Fruit fly (Drosophila melanogaster): ENCODE results near the gene Dmtn.

Gene Dmtn

dm6 chr3R:6436643-6437042, 30.9 kb upstream of the Dmtn start:
- TF ChIP-seq net (GFP tag; optimal IDR thresholded peaks at IDR 0.05) (no peak), Ets96B (tag; optimal IDR thresholded peaks at IDR 0.05) (no peak), Hr39 (GFP tag; optimal IDR thresholded peaks at IDR 0.05) (no peak), CG11902 (GFP tag; optimal IDR thresholded peaks at IDR 0.05) (no peak)

DNA sequence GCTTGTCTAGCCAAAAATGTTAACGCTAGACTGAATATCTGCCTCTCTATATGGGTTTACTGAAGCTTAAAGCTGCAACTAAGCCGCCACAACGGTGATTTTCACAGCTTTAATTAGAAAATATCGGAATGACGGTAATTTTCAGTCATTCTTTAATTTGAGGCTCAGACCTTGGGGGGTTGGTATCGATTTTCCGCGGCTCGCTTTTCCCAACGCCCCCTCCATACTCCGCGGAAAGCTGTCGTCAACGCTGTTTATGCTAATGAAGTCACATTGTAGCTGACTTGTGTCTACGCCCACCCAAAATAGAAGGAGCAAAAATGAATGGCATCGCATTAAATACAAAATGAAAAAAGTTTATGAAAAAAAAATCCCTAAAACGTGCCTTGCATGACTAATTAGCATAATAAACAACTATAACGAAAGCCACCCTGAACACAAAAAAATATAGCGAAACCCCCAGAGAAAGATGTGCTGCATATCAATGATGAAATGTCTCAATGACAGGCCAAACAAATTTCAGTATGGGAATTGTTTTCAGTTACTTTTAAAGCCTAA, 30.1 kb upstream of the Dmtn start:
- TF ChIP-seq Smox (GFP tag; optimal IDR thresholded peaks at IDR 0.05), result no peak
- no peak for TF ChIP-seq CG1621 (tag; optimal IDR thresholded peaks at IDR 0.05)
- TF ChIP-seq Ets21C (GFP tag; optimal IDR thresholded peaks at IDR 0.05), result no peak
- no peak for TF ChIP-seq pdm3 (GFP tag; optimal IDR thresholded peaks at IDR 0.05)
- no peak for TF ChIP-seq Hr38 (GFP tag; optimal IDR thresholded peaks at IDR 0.05)
- no peak for TF ChIP-seq CG6276 (GFP tag; optimal IDR thresholded peaks at IDR 0.05)
- TF ChIP-seq CG15336 (GFP tag; IDR thresholded peaks at IDR 0.05), result no peak
- no peak for TF ChIP-seq CG11902 (GFP tag; optimal IDR thresholded peaks at IDR 0.05)
- no peak for TF ChIP-seq Eip78C (GFP tag)
- no peak for TF ChIP-seq CG8119 (GFP tag; IDR thresholded peaks at IDR 0.05)
- TF ChIP-seq CG34406 (GFP tag; optimal IDR thresholded peaks at IDR 0.05), result no peak
- TF ChIP-seq CG3919 (GFP tag; optimal IDR thresholded peaks at IDR 0.05), result no peak
- TF ChIP-seq dsx (GFP tag; optimal IDR thresholded peaks at IDR 0.05; ENCODE audit: poor library complexity, severe bottlenecking), result no peak
- no peak for TF ChIP-seq CG10631 (GFP tag; optimal IDR thresholded peaks at IDR 0.05)
- no peak for TF ChIP-seq Sox102F (GFP tag; optimal IDR thresholded peaks at IDR 0.05)
- no peak for TF ChIP-seq ss (GFP tag; optimal IDR thresholded peaks at IDR 0.05)
- TF ChIP-seq net (GFP tag; optimal IDR thresholded peaks at IDR 0.05), result no peak
- TF ChIP-seq Met (GFP tag; optimal IDR thresholded peaks at IDR 0.05), result no peak

DNA sequence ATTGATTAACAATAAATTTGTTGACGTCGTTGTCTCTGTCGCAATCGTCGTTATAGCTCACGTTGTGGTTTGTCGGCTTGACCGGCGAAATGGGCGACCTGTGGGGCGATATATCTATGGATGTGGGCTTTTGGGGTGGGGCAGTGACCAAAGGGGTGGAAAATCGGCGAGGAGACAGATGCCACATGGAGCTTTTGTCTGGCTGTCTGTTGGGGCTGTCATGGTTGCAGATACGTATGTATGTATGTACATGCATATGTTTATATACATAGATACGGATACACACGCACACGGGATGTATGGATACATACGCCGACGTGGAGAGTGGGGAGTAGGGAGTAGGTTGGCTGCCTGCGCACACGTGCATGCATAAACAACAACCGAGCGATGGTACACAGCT, 29.5 kb upstream of the Dmtn start:
- TF ChIP-seq CG8632 (GFP tag; optimal IDR thresholded peaks at IDR 0.05), result no peak
- no peak for TF ChIP-seq Sox15 (GFP tag; optimal IDR thresholded peaks at IDR 0.05)
- TF ChIP-seq CG6163 (GFP tag; IDR thresholded peaks at IDR 0.05), result 0 out of 3 replicates have a peak, but pooled peaks have one; percentile 36
- no peak for TF ChIP-seq CG11294 (GFP tag; IDR thresholded peaks at IDR 0.05)

- TF ChIP-seq CG8319 (GFP tag; optimal IDR thresholded peaks at IDR 0.05) (no peak), CG6808 (GFP tag; optimal IDR thresholded peaks at IDR 0.05) (no peak), Gug (GFP tag; IDR thresholded peaks at IDR 0.05) (peak; percentile 43), CG31627 (GFP tag; optimal IDR thresholded peaks at IDR 0.05) (no peak), Lpt (GFP tag; optimal IDR thresholded peaks at IDR 0.05) (no peak), CG6276 (GFP tag; optimal IDR thresholded peaks at IDR 0.05) (peak; percentile 10), Smox (GFP tag; optimal IDR thresholded peaks at IDR 0.05) (no peak), Eip75B (GFP tag; optimal IDR thresholded peaks at IDR 0.05) (no peak), fd85E (GFP tag; optimal IDR thresholded peaks at IDR 0.05) (no peak), CG34406 (GFP tag; optimal IDR thresholded peaks at IDR 0.05) (no peak), pdm3 (GFP tag; optimal IDR thresholded peaks at IDR 0.05) (no peak), Sox14 (GFP tag; optimal IDR thresholded peaks at IDR 0.05) (no peak), CG8119 (GFP tag; IDR thresholded peaks at IDR 0.05) (peak; percentile 70), Met (GFP tag; optimal IDR thresholded peaks at IDR 0.05) (no peak), Sox102F (GFP tag; optimal IDR thresholded peaks at IDR 0.05) (no peak), CG6163 (GFP tag; IDR thresholded peaks at IDR 0.05) (peak; percentile 41; the same call in 1 of the 3 replicates), CG16779 (tag; optimal IDR thresholded peaks at IDR 0.05) (no peak), CG11762 (GFP tag; optimal IDR thresholded peaks at IDR 0.05; ENCODE audit: insufficient read depth) (no peak), CG9139 (GFP tag; optimal IDR thresholded peaks at IDR 0.05) (no peak), Ets21C (GFP tag; optimal IDR thresholded peaks at IDR 0.05) (no peak), Sox15 (GFP tag; optimal IDR thresholded peaks at IDR 0.05) (no peak), CG6792 (GFP tag; optimal IDR thresholded peaks at IDR 0.05) (no peak), lz (GFP tag; optimal IDR thresholded peaks at IDR 0.05) (no peak), achi (GFP tag; optimal IDR thresholded peaks at IDR 0.05) (peak; percentile 35), CG15336 (GFP tag; IDR thresholded peaks at IDR 0.05) (peak; percentile 74), CG10669 (GFP tag; optimal IDR thresholded peaks at IDR 0.05) (no peak), eg (GFP tag; IDR thresholded peaks at IDR 0.05) (peak; percentile 64; the same call in 2 of the 3 replicates), CG32006 (GFP tag; optimal IDR thresholded peaks at IDR 0.05) (no peak), acj6 (GFP tag; optimal IDR thresholded peaks at IDR 0.05) (no peak), ss (GFP tag; optimal IDR thresholded peaks at IDR 0.05) (no peak), dsx (GFP tag; optimal IDR thresholded peaks at IDR 0.05; ENCODE audit: poor library complexity, severe bottlenecking) (no peak), salr (GFP tag; optimal IDR thresholded peaks at IDR 0.05) (no peak)
Measured at dm6 chr3R:6433885-6434284, 28.2 kb upstream of the Dmtn start.

All from whole organism, prepupa.